Fruit fly (Drosophila melanogaster) whole organism, embryonic: ENCODE data around the gene TpnC25D.
A peak's percentile ranks its signal among the peaks of the same experiment; 100 is the strongest.

Experiments used
- CG10321 ChIP-seq: fragments of 200-800 bp; sonication (Bioruptor generic); IDR thresholded peaks from 2 replicates; pipeline ENCODE4 v1.3.6; 2022; ENCODE audit warnings: missing biosample characterization, missing genetic modification characterization
- CG10462 ChIP-seq: fragments of 200-800 bp; sonication (Bioruptor generic); optimal IDR thresholded peaks from 2 replicates; lab custom pipeline; 2016; ENCODE audit warnings: missing biosample characterization, missing genetic modification characterization
- CG11093 ChIP-seq: fragments of 200-800 bp; sonication (Bioruptor generic); IDR thresholded peaks from 3 replicates; pipeline ENCODE4 v1.3.6; 2022; ENCODE audit warnings: missing biosample characterization, missing genetic modification characterization
- CG11247 ChIP-seq: fragments of 200-800 bp; sonication (Bioruptor generic); IDR thresholded peaks from 2 replicates; pipeline ENCODE4 v1.3.6; 2022; ENCODE audit warnings: missing biosample characterization, missing genetic modification characterization
- CG12071 ChIP-seq: fragments of 200-800 bp; sonication (Bioruptor generic); optimal IDR thresholded peaks from 3 replicates; lab custom pipeline; 2018; ENCODE audit warnings: missing biosample characterization, mild to moderate bottlenecking, missing genetic modification characterization
- CG13287 ChIP-seq: fragments of 200-800 bp; sonication (Bioruptor generic); IDR thresholded peaks from 2 replicates; pipeline ENCODE4 v1.3.6; 2022; ENCODE audit warnings: missing biosample characterization, missing genetic modification characterization; ENCODE audit not compliant: partially characterized antibody
- CG15011 ChIP-seq: fragments of 200-800 bp; sonication (Bioruptor generic); optimal IDR thresholded peaks from 3 replicates; lab custom pipeline; 2018; ENCODE audit warnings: missing biosample characterization, mild to moderate bottlenecking, missing genetic modification characterization
- CG15073 ChIP-seq: fragments of 200-800 bp; sonication (Bioruptor generic); optimal IDR thresholded peaks from 2 replicates; lab custom pipeline; 2016; ENCODE audit warnings: missing biosample characterization, missing genetic modification characterization
- CG1529 ChIP-seq: fragments of 200-800 bp; sonication (Bioruptor generic); optimal IDR thresholded peaks from 3 replicates; lab custom pipeline; 2018; ENCODE audit warnings: missing biosample characterization, missing genetic modification characterization
- CG15601 ChIP-seq: fragments of 200-800 bp; sonication (Bioruptor generic); optimal IDR thresholded peaks from 3 replicates; lab custom pipeline; 2019; ENCODE audit warnings: missing biosample characterization, mild to moderate bottlenecking, missing genetic modification characterization, moderate library complexity
- CG17568 ChIP-seq: fragments of 200-800 bp; sonication (Bioruptor generic); optimal IDR thresholded peaks from 2 replicates; lab custom pipeline; 2018; ENCODE audit warnings: missing biosample characterization, mild to moderate bottlenecking, missing genetic modification characterization, moderate library complexity
- CG18476 ChIP-seq: fragments of 200-800 bp; sonication (Bioruptor generic); optimal IDR thresholded peaks from 2 replicates; lab custom pipeline; 2016; ENCODE audit warnings: missing biosample characterization, mild to moderate bottlenecking, missing genetic modification characterization
- CG5180 ChIP-seq: fragments of 200-800 bp; sonication (Bioruptor generic); optimal IDR thresholded peaks from 3 replicates; lab custom pipeline; 2017; ENCODE audit warnings: missing biosample characterization, missing genetic modification characterization, mild to moderate bottlenecking, moderate library complexity, missing genetic modification reagents
- CG5953 ChIP-seq: fragments of 200-800 bp; sonication (Bioruptor generic); IDR thresholded peaks from 2 replicates; pipeline ENCODE4 v1.3.6; 2022; ENCODE audit warnings: missing biosample characterization, missing genetic modification characterization
- CG6689 ChIP-seq: fragments of 200-800 bp; sonication (Bioruptor generic); IDR thresholded peaks from 2 replicates; pipeline ENCODE4 v1.3.6; 2022; ENCODE audit warnings: missing biosample characterization, missing genetic modification characterization
- CG7963 ChIP-seq: fragments of 200-800 bp; sonication (Bioruptor generic); IDR thresholded peaks from 3 replicates; pipeline ENCODE4 v1.3.6; 2022; ENCODE audit warnings: missing biosample characterization, missing genetic modification characterization; ENCODE audit not compliant: partially characterized antibody
- CG8281 ChIP-seq: fragments of 200-800 bp; sonication (Bioruptor generic); optimal IDR thresholded peaks from 2 replicates; lab custom pipeline; 2018; ENCODE audit warnings: missing biosample characterization, mild to moderate bottlenecking, missing genetic modification characterization, moderate library complexity
- CG9817 ChIP-seq: fragments of 200-800 bp; sonication (Bioruptor generic); optimal IDR thresholded peaks from 2 replicates; lab custom pipeline; 2018; ENCODE audit warnings: missing biosample characterization, mild to moderate bottlenecking, missing genetic modification characterization, moderate library complexity
- Dbx ChIP-seq: fragments of 200-800 bp; sonication (Bioruptor generic); IDR thresholded peaks from 3 replicates; pipeline ENCODE4 v1.3.6; 2022; ENCODE audit warnings: missing biosample characterization, missing genetic modification characterization
- H2.0 ChIP-seq: fragments of 200-800 bp; sonication (Bioruptor generic); IDR thresholded peaks from 2 replicates; pipeline ENCODE4 v1.3.6; 2022; ENCODE audit warnings: missing biosample characterization, missing genetic modification characterization
- Hand ChIP-seq: fragments of 200-800 bp; sonication (Bioruptor generic); optimal IDR thresholded peaks from 2 replicates; lab custom pipeline; 2017; ENCODE audit warnings: mild to moderate bottlenecking, missing biosample characterization, missing genetic modification reagents, missing genetic modification characterization
- Hr39 ChIP-seq: fragments of >200 bp; optimal IDR thresholded peaks from 2 replicates; lab custom pipeline; 2017
- MBD-R2 ChIP-seq: fragments of 200-800 bp; sonication (Bioruptor generic); IDR thresholded peaks from 2 replicates; pipeline ENCODE4 v1.3.6; 2022; ENCODE audit warnings: missing biosample characterization, missing genetic modification characterization
- Nf-YB ChIP-seq: fragments of 200-800 bp; sonication (Bioruptor generic); optimal IDR thresholded peaks from 3 replicates; lab custom pipeline; 2019; ENCODE audit warnings: missing biosample characterization, mild to moderate bottlenecking, missing genetic modification characterization, moderate library complexity
- Oli ChIP-seq: fragments of 200-800 bp; sonication (Bioruptor generic); optimal IDR thresholded peaks from 2 replicates; lab custom pipeline; 2018; ENCODE audit warnings: missing biosample characterization, mild to moderate bottlenecking, missing genetic modification characterization, moderate library complexity
- Optix ChIP-seq: fragments of 200-800 bp; sonication (Bioruptor generic); IDR thresholded peaks from 3 replicates; pipeline ENCODE4 v1.3.6; 2022; ENCODE audit warnings: missing biosample characterization, missing genetic modification characterization
- PHDP ChIP-seq: fragments of 200-800 bp; sonication (Bioruptor generic); optimal IDR thresholded peaks from 3 replicates; lab custom pipeline; 2018; ENCODE audit warnings: missing biosample characterization, mild to moderate bottlenecking, missing genetic modification characterization, moderate library complexity
- Rx ChIP-seq: fragments of 200-800 bp; sonication (Bioruptor generic); IDR thresholded peaks from 2 replicates; pipeline ENCODE4 v1.3.6; 2022; ENCODE audit warnings: missing biosample characterization, missing genetic modification characterization
- crc ChIP-seq: fragments of 200-800 bp; sonication (Bioruptor generic); optimal IDR thresholded peaks from 2 replicates; lab custom pipeline; 2016; ENCODE audit warnings: missing biosample characterization, missing genetic modification characterization
- croc ChIP-seq: fragments of 200-800 bp; sonication (Bioruptor generic); conservative IDR thresholded peaks from 3 replicates; pipeline ENCODE4 v1.3.6; 2022; ENCODE audit warnings: missing biosample characterization, missing genetic modification characterization
- dimm ChIP-seq: fragments of 200-800 bp; sonication (Bioruptor generic); IDR thresholded peaks from 2 replicates; pipeline ENCODE4 v1.3.6; 2022; ENCODE audit warnings: missing biosample characterization, missing genetic modification characterization
- dysf ChIP-seq: fragments of 200-800 bp; sonication (Bioruptor generic); IDR thresholded peaks from 3 replicates; pipeline ENCODE4 v1.3.6; 2022; ENCODE audit warnings: missing biosample characterization, missing genetic modification characterization
- fd102C ChIP-seq: fragments of 200-800 bp; sonication (Bioruptor generic); optimal IDR thresholded peaks from 2 replicates; lab custom pipeline; 2018; ENCODE audit warnings: missing biosample characterization, mild to moderate bottlenecking, missing genetic modification characterization, moderate library complexity
- ftz-f1 ChIP-seq: fragments of 200-800 bp; sonication (Bioruptor generic); optimal IDR thresholded peaks from 2 replicates; lab custom pipeline; 2016; ENCODE audit warnings: missing biosample characterization, missing genetic modification characterization
- insv ChIP-seq, 2 experiments: fragments of 200-800 bp; sonication (Bioruptor generic); optimal IDR thresholded peaks; 3 replicates each; lab custom pipeline; 2016 to 2018; ENCODE audit warnings: missing biosample characterization in 2 of 2, missing genetic modification characterization in 2 of 2
- jumu ChIP-seq: fragments of 200-800 bp; sonication (Bioruptor generic); optimal IDR thresholded peaks from 3 replicates; lab custom pipeline; 2016; ENCODE audit warnings: missing biosample characterization, missing genetic modification characterization
- kay ChIP-seq: fragments of 200-800 bp; sonication (Bioruptor generic); optimal IDR thresholded peaks from 2 replicates; lab custom pipeline; 2016; ENCODE audit warnings: missing biosample characterization, missing genetic modification characterization
- klu ChIP-seq: fragments of 200-800 bp; sonication (Bioruptor generic); IDR thresholded peaks from 2 replicates; pipeline ENCODE4 v1.3.6; 2022; ENCODE audit warnings: missing biosample characterization, missing genetic modification characterization
- kni ChIP-seq: fragments of 200-800 bp; sonication (Bioruptor generic); optimal IDR thresholded peaks from 3 replicates; lab custom pipeline; 2017; ENCODE audit warnings: mild to moderate bottlenecking, missing biosample characterization, missing genetic modification reagents, missing genetic modification characterization
- maf-S ChIP-seq: fragments of 200-800 bp; sonication (Bioruptor generic); optimal IDR thresholded peaks from 2 replicates; lab custom pipeline; 2016; ENCODE audit warnings: missing biosample characterization, missing genetic modification characterization
- mirr ChIP-seq: fragments of 200-800 bp; sonication (Bioruptor generic); optimal IDR thresholded peaks from 3 replicates; lab custom pipeline; 2018; ENCODE audit warnings: missing biosample characterization, mild to moderate bottlenecking, missing genetic modification characterization
- nmo ChIP-seq: fragments of 200-800 bp; sonication (Bioruptor generic); optimal IDR thresholded peaks from 2 replicates; lab custom pipeline; 2018; ENCODE audit warnings: missing biosample characterization, mild to moderate bottlenecking, missing genetic modification characterization, moderate library complexity
- oc ChIP-seq: fragments of 200-800 bp; sonication (Bioruptor generic); optimal IDR thresholded peaks from 2 replicates; lab custom pipeline; 2018; ENCODE audit warnings: missing biosample characterization, mild to moderate bottlenecking, missing genetic modification characterization, moderate library complexity
- peb ChIP-seq: fragments of 200-800 bp; sonication (Bioruptor generic); IDR thresholded peaks from 2 replicates; pipeline ENCODE4 v1.3.6; 2022; ENCODE audit warnings: missing biosample characterization, missing genetic modification characterization
- pho ChIP-seq: fragments of 200-800 bp; sonication (Bioruptor generic); optimal IDR thresholded peaks from 2 replicates; lab custom pipeline; 2016; ENCODE audit warnings: missing biosample characterization, missing genetic modification characterization
- pzg ChIP-seq: fragments of 200-800 bp; sonication (Bioruptor generic); optimal IDR thresholded peaks from 3 replicates; lab custom pipeline; 2018; ENCODE audit warnings: missing biosample characterization, mild to moderate bottlenecking, missing genetic modification characterization, moderate library complexity
- sd ChIP-seq: fragments of 200-800 bp; sonication (Bioruptor generic); optimal IDR thresholded peaks from 3 replicates; lab custom pipeline; 2018; ENCODE audit warnings: missing biosample characterization, mild to moderate bottlenecking, missing genetic modification characterization, moderate library complexity
- sob ChIP-seq: fragments of 200-800 bp; sonication (Bioruptor generic); IDR thresholded peaks from 2 replicates; pipeline ENCODE4 v1.3.6; 2022; ENCODE audit warnings: missing biosample characterization, missing genetic modification characterization
- ttk ChIP-seq: fragments of 200-800 bp; sonication (Bioruptor generic); IDR thresholded peaks from 2 replicates; pipeline ENCODE4 v2.1.2; 2022; ENCODE audit warnings: missing biosample characterization, missing genetic modification characterization

Gene TpnC25D

DNA sequence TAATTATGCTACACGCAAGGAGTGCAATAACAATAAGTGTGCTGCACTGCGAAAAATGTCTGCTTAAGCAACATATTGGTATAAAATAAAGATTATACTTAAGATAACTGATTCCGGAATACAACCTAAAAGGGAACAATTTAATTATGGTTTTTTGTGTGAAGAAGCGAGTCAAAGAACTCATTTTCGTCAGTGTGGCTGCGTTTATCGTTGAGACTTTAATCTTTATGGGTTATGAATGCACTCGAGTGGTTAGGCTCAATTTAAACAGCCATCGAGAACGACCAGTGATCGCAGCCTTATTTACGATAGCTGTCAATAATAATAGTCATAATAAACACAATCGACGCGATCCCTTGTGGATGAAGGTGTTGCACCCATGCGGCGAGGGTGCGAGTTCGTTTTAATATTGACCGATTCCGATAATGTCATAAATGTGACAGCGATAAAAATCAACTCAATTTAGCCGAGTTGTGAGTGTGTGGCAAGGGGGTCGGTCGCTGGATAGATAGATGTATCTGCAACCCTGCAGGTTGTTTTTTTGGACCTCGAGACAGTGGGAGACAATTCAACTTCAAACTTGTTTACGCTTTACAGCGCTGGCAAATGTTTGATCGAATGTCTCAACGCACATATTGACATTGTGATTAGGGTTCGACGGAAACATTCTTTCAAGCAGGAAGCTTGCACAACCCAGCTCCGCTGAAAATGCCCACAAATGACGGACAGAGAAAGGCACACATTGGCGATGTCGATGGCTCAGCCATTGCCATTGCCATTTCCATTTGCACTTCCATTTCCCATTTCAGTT is 39.7 kb downstream of the TpnC25D start (continued):
- no peak for TF ChIP-seq Hand (GFP tag; lab: Kevin White, UChicago)
- peak; percentile 86 for TF ChIP-seq kni (GFP tag; lab: Kevin White, UChicago)
- no peak for TF ChIP-seq Rx
- peak; percentile 62 for TF ChIP-seq CG15601 (tag; lab: Kevin White, UChicago)
- TF ChIP-seq CG17568 (GFP tag; lab: Kevin White, UChicago): peak; percentile 64
- TF ChIP-seq dysf (GFP tag; lab: Robert Waterston, UW): peak; percentile 50; the same call in 1 of the 3 replicates
- TF ChIP-seq pzg (GFP tag; lab: Kevin White, UChicago): no peak
- TF ChIP-seq CG11247 (GFP tag; lab: Robert Waterston, UW): no peak
- peak; percentile 30; the same call in 1 of the 3 replicates for TF ChIP-seq Optix (GFP tag; lab: Robert Waterston, UW)
- TF ChIP-seq sob (GFP tag; lab: Robert Waterston, UW): peak; percentile 34; the same call in 1 of the 2 replicates
- TF ChIP-seq CG1529 (GFP tag; lab: Kevin White, UChicago): peak; percentile 49
- TF ChIP-seq nmo (GFP tag; lab: Kevin White, UChicago): peak; percentile 37
- TF ChIP-seq pho (GFP tag; lab: Kevin White, UChicago): no peak
- TF ChIP-seq H2.0: peak; percentile 39; the same call in 1 of the 2 replicates
- no peak for TF ChIP-seq maf-S (GFP tag; lab: Kevin White, UChicago)
- peak; percentile 54; the same call in 1 of the 2 replicates for TF ChIP-seq dimm
- no peak for TF ChIP-seq kay (GFP tag; lab: Kevin White, UChicago)
- TF ChIP-seq CG7963 (GFP tag; lab: Robert Waterston, UW): no peak
- no peak for TF ChIP-seq sd (tag; lab: Kevin White, UChicago)
- TF ChIP-seq CG11093 (GFP tag; lab: Robert Waterston, UW): no peak; the same call in 2 of the 3 replicates
- TF ChIP-seq Oli (tag; lab: Kevin White, UChicago): peak; percentile 29
- peak; percentile 13 for TF ChIP-seq PHDP (tag; lab: Kevin White, UChicago)
- no peak for TF ChIP-seq MBD-R2 (GFP tag; lab: Robert Waterston, UW)
- peak; percentile 14 for TF ChIP-seq CG10462 (GFP tag; lab: Kevin White, UChicago)
- no peak for TF ChIP-seq klu
- TF ChIP-seq CG5953 (GFP tag; lab: Robert Waterston, UW): no peak
- no peak for TF ChIP-seq oc (tag; lab: Kevin White, UChicago)
- no peak for TF ChIP-seq CG15073
- TF ChIP-seq Nf-YB (GFP tag; lab: Kevin White, UChicago): peak; percentile 35
- TF ChIP-seq crc (GFP tag; lab: Kevin White, UChicago): no peak
- TF ChIP-seq fd102C (GFP tag; lab: Kevin White, UChicago): peak; percentile 79
- no peak for TF ChIP-seq CG18476 (GFP tag; lab: Kevin White, UChicago)
- peak in 1 of 2 experiments; percentile 3 for TF ChIP-seq insv (GFP tag; optimal IDR thresholded peaks at IDR 0.05; lab: Kevin White, UChicago)
- TF ChIP-seq jumu (GFP tag; lab: Kevin White, UChicago): no peak
- peak; percentile 56 for TF ChIP-seq CG5180 (GFP tag; lab: Kevin White, UChicago)
- 0 out of 2 replicates have a peak, but pooled peaks have one; percentile 16 for TF ChIP-seq CG10321
- no peak for TF ChIP-seq Hr39 (lab: Kevin White, UChicago)
- TF ChIP-seq ftz-f1: no peak
- TF ChIP-seq ttk: 0 out of 2 replicates have a peak, but pooled peaks have one; percentile 11
- TF ChIP-seq CG9817 (tag; lab: Kevin White, UChicago): no peak
- peak; percentile 46; the same call in 1 of the 2 replicates for TF ChIP-seq peb (GFP tag; lab: Robert Waterston, UW)
- TF ChIP-seq croc: no peak; the same call in 2 of the 3 replicates
- TF ChIP-seq CG13287 (GFP tag; lab: Robert Waterston, UW): no peak
- TF ChIP-seq Dbx (GFP tag; lab: Robert Waterston, UW): no peak
- peak; percentile 19 for TF ChIP-seq CG15011 (GFP tag; lab: Kevin White, UChicago)
- TF ChIP-seq CG12071 (GFP tag; lab: Kevin White, UChicago): no peak
- TF ChIP-seq mirr (GFP tag; lab: Kevin White, UChicago): no peak
- peak; percentile 39 for TF ChIP-seq CG8281 (tag; lab: Kevin White, UChicago)
- peak; percentile 33 for TF ChIP-seq CG6689 (GFP tag; lab: Robert Waterston, UW)
